Worm (Caenorhabditis elegans): ENCODE measurements around the gene T07H3.7.

- no peak for TF ChIP-seq nhr-12 (tag; optimal IDR thresholded peaks at IDR 0.05)
- no peak for TF ChIP-seq R02D3.7 (tag; optimal IDR thresholded peaks at IDR 0.05)
- TF ChIP-seq nhr-10 (tag; optimal IDR thresholded peaks at IDR 0.05): no peak
- no peak for TF ChIP-seq ama-1 (optimal IDR thresholded peaks at IDR 0.05)
- no peak for TF ChIP-seq skn-1 (tag; optimal IDR thresholded peaks at IDR 0.05)
- TF ChIP-seq unc-62 (GFP tag; optimal IDR thresholded peaks at IDR 0.05): no peak
- TF ChIP-seq zag-1 (tag; optimal IDR thresholded peaks at IDR 0.05): no peak
- no peak for TF ChIP-seq C34F6.9 (tag; optimal IDR thresholded peaks at IDR 0.05)
- TF ChIP-seq blmp-1 (tag; optimal IDR thresholded peaks at IDR 0.05; ENCODE audit: insufficient read depth): no peak
- TF ChIP-seq nhr-11 (tag; optimal IDR thresholded peaks at IDR 0.05): no peak
- no peak for TF ChIP-seq snpc-4 (tag; optimal IDR thresholded peaks at IDR 0.05)
These were observed 20.9 kb upstream of the T07H3.7 start, which contains the start of gene fbxa-163 for ce11 chrII:1610630-1611029.
